Worm (Caenorhabditis elegans) whole organism, midembryonic: ENCODE data around the gene rnf-5.

Experiments
- flt-1 ChIP-seq: fragments of 200-800 bp; sonication (Bioruptor generic); IDR thresholded peaks from 2 replicates; pipeline ENCODE4 v1.3.6; 2022; ENCODE audit warnings: missing genetic modification characterization, missing compliant biosample characterization
- klf-2 ChIP-seq: fragments of 200-800 bp; sonication (Bioruptor generic); conservative IDR thresholded peaks from 2 replicates; pipeline ENCODE4 v1.3.6; 2022; ENCODE audit warnings: missing genetic modification reagents, missing genetic modification characterization, missing compliant biosample characterization
- med-1 ChIP-seq: sonication (generic microtip); optimal IDR thresholded peaks from 2 replicates; lab custom pipeline; 2017; ENCODE audit warnings: missing genetic modification characterization, mild to moderate bottlenecking, missing compliant biosample characterization, antibody characterized with exemption, missing genetic modification reagents; ENCODE audit not compliant: insufficient read depth
- ref-1 ChIP-seq: fragments of 200-800 bp; sonication (Bioruptor generic); conservative IDR thresholded peaks from 2 replicates; pipeline ENCODE4 v1.3.6; 2022; ENCODE audit warnings: missing genetic modification reagents, missing genetic modification characterization, missing compliant biosample characterization
- tab-1 ChIP-seq: fragments of 200-800 bp; sonication (Bioruptor generic); IDR thresholded peaks from 2 replicates; pipeline ENCODE4 v1.3.6; 2022; ENCODE audit warnings: missing genetic modification characterization, missing compliant biosample characterization
- ztf-23 ChIP-seq: fragments of 200-800 bp; sonication (Bioruptor generic); IDR thresholded peaks from 2 replicates; pipeline ENCODE4 v1.3.6; 2022; ENCODE audit warnings: missing genetic modification reagents, missing genetic modification characterization, missing compliant biosample characterization
- ztf-29 ChIP-seq: fragments of 200-800 bp; sonication (Bioruptor generic); IDR thresholded peaks from 2 replicates; pipeline ENCODE4 v1.3.6; 2022; ENCODE audit warnings: missing genetic modification reagents, missing genetic modification characterization, missing compliant biosample characterization

- no peak for TF ChIP-seq tab-1 (GFP tag; lab: Robert Waterston, UW)
- no peak for TF ChIP-seq med-1
- no peak for TF ChIP-seq flt-1 (GFP tag; lab: Robert Waterston, UW)
- TF ChIP-seq klf-2 (GFP tag; lab: Robert Waterston, UW), result no peak
- no peak for TF ChIP-seq ztf-23 (GFP tag; lab: Robert Waterston, UW)
- no peak for TF ChIP-seq ztf-29 (GFP tag; lab: Robert Waterston, UW)
- TF ChIP-seq ref-1, result no peak
Observed at ce11 chrIII:4150919-4151318, 15.7 kb downstream of the rnf-5 start.
